Worm (Caenorhabditis elegans) whole organism, young adult: ENCODE results near the gene bath-7.

Experiments used
- B0261.1 ChIP-seq: sonication (generic microtip); optimal IDR thresholded peaks from 2 replicates; lab custom pipeline; 2016; ENCODE audit warnings: mild to moderate bottlenecking, missing genetic modification characterization, moderate library complexity, missing compliant biosample characterization
- Y79H2A.3 ChIP-seq: fragments of 200-800 bp; sonication (Bioruptor generic); conservative IDR thresholded peaks from 2 replicates; pipeline ENCODE4 v1.3.6; 2022; ENCODE audit warnings: missing genetic modification reagents, missing genetic modification characterization, missing compliant biosample characterization
- akir-1 ChIP-seq: fragments of 200-800 bp; sonication (Bioruptor generic); optimal IDR thresholded peaks from 2 replicates; lab custom pipeline; 2018; ENCODE audit warnings: mild to moderate bottlenecking, missing genetic modification characterization, moderate library complexity, missing compliant biosample characterization
- ets-4 ChIP-seq: fragments of 200-800 bp; sonication (Bioruptor generic); optimal IDR thresholded peaks from 2 replicates; lab custom pipeline; 2018; ENCODE audit warnings: mild to moderate bottlenecking, missing genetic modification characterization, missing compliant biosample characterization
- gei-17 ChIP-seq: fragments of 200-800 bp; sonication (Bioruptor generic); optimal IDR thresholded peaks from 2 replicates; lab custom pipeline; 2018; ENCODE audit warnings: mild to moderate bottlenecking, missing genetic modification characterization, missing compliant biosample characterization
- him-1 ChIP-seq: sonication (generic microtip); optimal IDR thresholded peaks from 2 replicates; lab custom pipeline; 2016; ENCODE audit warnings: missing genotype, missing genetic modification reagents, missing genetic modification characterization, missing compliant biosample characterization
- madf-3 ChIP-seq: fragments of 200-800 bp; sonication (Bioruptor generic); IDR thresholded peaks from 2 replicates; pipeline ENCODE4 v1.3.6; 2022; ENCODE audit warnings: missing genetic modification reagents, missing genetic modification characterization, missing compliant biosample characterization
- nfya-1 ChIP-seq: sonication (generic microtip); optimal IDR thresholded peaks from 2 replicates; lab custom pipeline; 2017; ENCODE audit warnings: antibody characterized with exemption, missing compliant biosample characterization, missing genetic modification characterization, borderline replicate concordance; ENCODE audit not compliant: insufficient read depth
- unc-130 ChIP-seq: sonication (generic microtip); optimal IDR thresholded peaks from 2 replicates; lab custom pipeline; 2016; ENCODE audit warnings: missing genetic modification reagents, missing genetic modification characterization, missing compliant biosample characterization
- unc-62 ChIP-seq: fragments of 150-350 bp; optimal IDR thresholded peaks from 2 replicates; lab custom pipeline; 2014; ENCODE audit warnings: missing biosample characterization, missing genetic modification reagents, missing genetic modification characterization
- ztf-18 ChIP-seq: sonication (generic microtip); optimal IDR thresholded peaks from 2 replicates; lab custom pipeline; 2016; ENCODE audit warnings: missing genotype, mild to moderate bottlenecking, missing genetic modification characterization, missing compliant biosample characterization

DNA sequence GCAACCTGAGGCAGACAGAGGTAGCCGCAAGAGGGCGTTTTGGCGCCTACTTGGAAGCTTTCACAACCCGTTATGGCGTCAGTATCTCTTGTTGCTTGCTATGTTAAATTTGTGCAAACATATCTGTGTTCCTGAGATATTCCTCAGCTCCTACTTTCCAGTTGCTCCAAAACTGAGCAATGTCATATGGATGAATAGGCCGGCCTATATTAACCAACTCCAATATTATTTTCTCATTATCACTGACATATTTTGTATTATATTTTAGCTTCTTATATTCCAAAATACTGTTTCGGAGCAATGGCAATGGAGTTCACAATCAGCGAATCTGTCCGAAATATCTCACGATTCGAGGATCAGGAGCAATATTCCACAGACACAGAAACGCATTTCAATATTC is 45.3 kb downstream of the bath-7 start, which contains the start of gene math-13:
- no peak for TF ChIP-seq B0261.1 (tag; lab: Kevin White, UChicago)
- no peak for TF ChIP-seq nfya-1 (tag; lab: Kevin White, UChicago)
- TF ChIP-seq unc-62 = no peak
- TF ChIP-seq unc-130 (GFP tag; lab: Kevin White, UChicago) = no peak
- TF ChIP-seq ets-4 (GFP tag; lab: Kevin White, UChicago) = no peak
- TF ChIP-seq Y79H2A.3 (GFP tag; lab: Robert Waterston, UW) = no peak
- no peak for TF ChIP-seq gei-17
- TF ChIP-seq ztf-18 (tag; lab: Kevin White, UChicago) = no peak
- no peak for TF ChIP-seq him-1
- TF ChIP-seq akir-1 (GFP tag; lab: Kevin White, UChicago) = no peak
- TF ChIP-seq madf-3 (GFP tag; lab: Robert Waterston, UW) = no peak
